Fruit fly (Drosophila melanogaster): ENCODE results near the gene CG17078.
A peak's percentile ranks its signal among the peaks of the same experiment; 100 is the strongest.

Gene CG17078

DNA sequence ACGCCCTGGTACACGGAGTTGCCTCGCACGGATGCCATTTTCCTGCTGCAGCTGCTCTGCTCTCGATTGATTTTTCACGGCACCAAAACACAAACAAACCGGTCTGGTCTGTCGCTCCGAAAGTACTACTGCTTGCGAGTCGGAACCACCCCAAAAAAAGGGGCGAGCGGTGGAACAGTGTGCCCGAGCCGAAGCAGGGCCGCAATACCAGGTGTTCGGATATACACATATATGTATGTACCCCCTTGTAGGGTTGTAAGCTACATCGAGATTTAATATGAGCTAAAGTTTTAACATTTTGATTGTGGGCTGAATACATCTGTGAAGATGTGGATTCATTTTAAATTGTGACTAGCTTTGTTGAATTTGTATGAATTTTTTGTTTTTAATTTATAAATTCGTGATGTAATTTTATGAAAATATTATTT, 7.6 kb upstream of the CG17078 start (continued):
- TF ChIP-seq ttk (GFP tag; IDR thresholded peaks at IDR 0.05) (peak; percentile 79), Fer1 (GFP tag; optimal IDR thresholded peaks at IDR 0.05) (peak; percentile 69), CG7928 (GFP tag; optimal IDR thresholded peaks at IDR 0.05) (no peak), Vsx1 (GFP tag; optimal IDR thresholded peaks at IDR 0.05) (no peak), grau (tag; optimal IDR thresholded peaks at IDR 0.05) (peak; percentile 68), CG10209 (GFP tag; optimal IDR thresholded peaks at IDR 0.05) (peak; percentile 17), CG9797 (GFP tag; optimal IDR thresholded peaks at IDR 0.05) (peak; percentile 93), cg (GFP tag; optimal IDR thresholded peaks at IDR 0.05) (peak; percentile 0), crp (GFP tag; optimal IDR thresholded peaks at IDR 0.05) (peak in 1 of 2 experiments; percentile 44), CG18476 (GFP tag; optimal IDR thresholded peaks at IDR 0.05) (peak; percentile 49), tna (GFP tag; IDR thresholded peaks at IDR 0.05; ENCODE audit: partially characterized antibody) (0 out of 2 replicates have a peak, but pooled peaks have one; percentile 14), Lhr (GFP tag; optimal IDR thresholded peaks at IDR 0.05) (peak; percentile 50), Doc2 (GFP tag; IDR thresholded peaks at IDR 0.05) (no peak), gsb-n (tag; optimal IDR thresholded peaks at IDR 0.05) (peak; percentile 44), chinmo (GFP tag; IDR thresholded peaks at IDR 0.05; ENCODE audit: partially characterized antibody) (peak; percentile 5; the same call in 1 of the 4 replicates), CG7271 (tag; optimal IDR thresholded peaks at IDR 0.05) (no peak), sob (GFP tag; IDR thresholded peaks at IDR 0.05) (peak; percentile 65; the same call in 1 of the 2 replicates), CG1832 (GFP tag; optimal IDR thresholded peaks at IDR 0.05) (no peak), nau (GFP tag; optimal IDR thresholded peaks at IDR 0.05) (no peak), rib (GFP tag; IDR thresholded peaks at IDR 0.05) (no peak), Myb (GFP tag; optimal IDR thresholded peaks at IDR 0.05) (peak; percentile 50), Gug (GFP tag; IDR thresholded peaks at IDR 0.05) (no peak), Lim3 (GFP tag; IDR thresholded peaks at IDR 0.05) (no peak), Bdp1 (GFP tag; optimal IDR thresholded peaks at IDR 0.05) (peak; percentile 38), CHES-1-like (GFP tag; optimal IDR thresholded peaks at IDR 0.05) (peak; percentile 62), Hr51 (GFP tag; optimal IDR thresholded peaks at IDR 0.05) (peak; percentile 47 to 56), CG10654 (GFP tag; optimal IDR thresholded peaks at IDR 0.05) (no peak), CG6175 (GFP tag; IDR thresholded peaks at IDR 0.05) (no peak), CG10462 (GFP tag; optimal IDR thresholded peaks at IDR 0.05) (no peak), BEAF-32 (GFP tag; optimal IDR thresholded peaks at IDR 0.05) (peak; percentile 31), CG18619 (GFP tag; optimal IDR thresholded peaks at IDR 0.05) (peak; percentile 13), Fer3 (tag; optimal IDR thresholded peaks at IDR 0.05) (peak; percentile 45), vvl (GFP tag; IDR thresholded peaks at IDR 0.05) (peak; percentile 75), aop (GFP tag; IDR thresholded peaks at IDR 0.05) (no peak), CG15479 (GFP tag; optimal IDR thresholded peaks at IDR 0.05) (no peak), crol (GFP tag; IDR thresholded peaks at IDR 0.05) (peak; percentile 52; the same call in 1 of the 2 replicates), exex (tag; optimal IDR thresholded peaks at IDR 0.05) (no peak), CG6683 (GFP tag; optimal IDR thresholded peaks at IDR 0.05) (no peak), sna (GFP tag; IDR thresholded peaks at IDR 0.05; ENCODE audit: partially characterized antibody) (no peak; the same call in 1 of the 2 replicates), wek (GFP tag; optimal IDR thresholded peaks at IDR 0.05) (no peak), Xrp1 (GFP tag; IDR thresholded peaks at IDR 0.05) (peak; percentile 56; the same call in 1 of the 2 replicates), Six4 (GFP tag; optimal IDR thresholded peaks at IDR 0.05) (peak; percentile 28), NFAT (GFP tag; IDR thresholded peaks at IDR 0.05) (peak; percentile 50; the same call in 1 of the 2 replicates), bbx (GFP tag; IDR thresholded peaks at IDR 0.05; ENCODE audit: partially characterized antibody) (peak; percentile 61; the same call in 1 of the 2 replicates), CG7786 (GFP tag; optimal IDR thresholded peaks at IDR 0.05) (peak; percentile 29), CG2120 (GFP tag; optimal IDR thresholded peaks at IDR 0.05) (peak; percentile 71), sens (GFP tag) (peak; percentile 84), CG15514 (GFP tag; optimal IDR thresholded peaks at IDR 0.05) (peak; percentile 97), CG12391 (tag; optimal IDR thresholded peaks at IDR 0.05) (peak; percentile 65)
